Worm (Caenorhabditis elegans) whole organism, L3 larva: ENCODE results near the gene sru-25.

ENCODE experiments used
- R02D3.7 ChIP-seq: fragments of 150-350 bp; optimal IDR thresholded peaks from 2 replicates; lab custom pipeline; 2014; ENCODE audit warnings: missing biosample characterization, missing genetic modification characterization
- aly-2 ChIP-seq: fragments of 150-350 bp; optimal IDR thresholded peaks from 2 replicates; lab custom pipeline; 2014; ENCODE audit warnings: missing biosample characterization, missing genetic modification characterization
- ceh-16 ChIP-seq: sonication (generic microtip); optimal IDR thresholded peaks from 2 replicates; lab custom pipeline; 2017; ENCODE audit warnings: missing biosample characterization, missing genetic modification characterization
- ceh-82 ChIP-seq: fragments of 150-350 bp; optimal IDR thresholded peaks from 2 replicates; lab custom pipeline; 2014; ENCODE audit warnings: missing biosample characterization, missing genetic modification characterization
- ceh-9 ChIP-seq: sonication (generic microtip); optimal IDR thresholded peaks from 2 replicates; lab custom pipeline; 2018; ENCODE audit warnings: missing biosample characterization, missing genetic modification characterization
- daf-12 ChIP-seq: fragments of 150-350 bp; optimal IDR thresholded peaks from 2 replicates; lab custom pipeline; 2014; ENCODE audit warnings: missing biosample characterization, missing genetic modification reagents, missing genetic modification characterization
- egl-5 ChIP-seq: fragments of 150-350 bp; optimal IDR thresholded peaks from 2 replicates; lab custom pipeline; 2017; ENCODE audit warnings: missing biosample characterization, missing genetic modification reagents, missing genetic modification characterization, inconsistent platforms
- elt-1 ChIP-seq: fragments of 150-350 bp; optimal IDR thresholded peaks from 2 replicates; lab custom pipeline; 2014; ENCODE audit warnings: missing biosample characterization, missing genetic modification characterization
- elt-2 ChIP-seq: sonication (generic microtip); optimal IDR thresholded peaks from 2 replicates; lab custom pipeline; 2016; ENCODE audit warnings: missing genetic modification reagents, mild to moderate bottlenecking, missing genetic modification characterization, missing compliant biosample characterization
- elt-3 ChIP-seq, 3 experiments: fragments of 150-350 bp in 1 of 3; sonication (generic microtip) in 2 of 3; optimal IDR thresholded peaks; 2 replicates in 2 of 3; 4 replicates in 1 of 3; lab custom pipeline; 2014 to 2017; ENCODE audit warnings: missing biosample characterization in 3 of 3, missing genetic modification characterization in 3 of 3
- eor-1 ChIP-seq, 2 experiments: fragments of 150-350 bp; optimal IDR thresholded peaks; 2 replicates each; lab custom pipeline; 2014 to 2018; ENCODE audit warnings: missing biosample characterization in 2 of 2, missing genetic modification characterization in 2 of 2
- fkh-10 ChIP-seq: sonication (generic microtip); optimal IDR thresholded peaks from 2 replicates; lab custom pipeline; 2017; ENCODE audit warnings: missing biosample characterization, missing genetic modification reagents, missing genetic modification characterization
- fos-1 ChIP-seq: fragments of 150-350 bp; optimal IDR thresholded peaks from 2 replicates; lab custom pipeline; 2014; ENCODE audit warnings: missing biosample characterization, missing genetic modification characterization
- lin-15B ChIP-seq: fragments of 150-350 bp; optimal IDR thresholded peaks from 2 replicates; lab custom pipeline; 2014; ENCODE audit warnings: missing biosample characterization, missing genetic modification characterization
- lin-39 ChIP-seq: fragments of 150-350 bp; optimal IDR thresholded peaks from 2 replicates; lab custom pipeline; 2018; ENCODE audit warnings: missing biosample characterization, missing genetic modification reagents, missing genetic modification characterization
- lsy-12 ChIP-seq: sonication (generic microtip); optimal IDR thresholded peaks from 2 replicates; lab custom pipeline; 2016; ENCODE audit warnings: mild to moderate bottlenecking, missing genetic modification characterization, missing compliant biosample characterization
- mdl-1 ChIP-seq: fragments of 150-350 bp; optimal IDR thresholded peaks from 2 replicates; lab custom pipeline; 2014; ENCODE audit warnings: missing biosample characterization, missing genetic modification characterization
- nfya-1 ChIP-seq: sonication (generic microtip); optimal IDR thresholded peaks from 2 replicates; lab custom pipeline; 2017; ENCODE audit warnings: missing genetic modification characterization, mild to moderate bottlenecking, missing compliant biosample characterization, antibody characterized with exemption, moderate library complexity; ENCODE audit not compliant: insufficient read depth
- nhr-11 ChIP-seq: fragments of 150-350 bp; optimal IDR thresholded peaks from 2 replicates; lab custom pipeline; 2014; ENCODE audit warnings: missing biosample characterization, missing genetic modification characterization
- nhr-12 ChIP-seq: fragments of 150-350 bp; optimal IDR thresholded peaks from 2 replicates; lab custom pipeline; 2014; ENCODE audit warnings: missing biosample characterization, missing genetic modification characterization
- nhr-23 ChIP-seq: fragments of 150-350 bp; optimal IDR thresholded peaks from 2 replicates; lab custom pipeline; 2014; ENCODE audit warnings: missing biosample characterization, missing genetic modification reagents, missing genetic modification characterization
- nhr-237 ChIP-seq: fragments of 150-350 bp; optimal IDR thresholded peaks from 2 replicates; lab custom pipeline; 2014; ENCODE audit warnings: missing biosample characterization, missing genetic modification characterization
- nhr-28 ChIP-seq: fragments of 150-350 bp; optimal IDR thresholded peaks from 2 replicates; lab custom pipeline; 2014; ENCODE audit warnings: missing biosample characterization, missing genetic modification characterization
- nhr-43 ChIP-seq: sonication (generic microtip); optimal IDR thresholded peaks from 2 replicates; lab custom pipeline; 2016; ENCODE audit warnings: mild to moderate bottlenecking, missing genetic modification characterization, missing compliant biosample characterization; ENCODE audit not compliant: poor library complexity, severe bottlenecking
- nhr-67 ChIP-seq: fragments of 150-350 bp; optimal IDR thresholded peaks from 2 replicates; lab custom pipeline; 2014; ENCODE audit warnings: missing biosample characterization, missing genetic modification characterization
- nhr-77 ChIP-seq: fragments of 150-350 bp; optimal IDR thresholded peaks from 2 replicates; lab custom pipeline; 2014; ENCODE audit warnings: missing biosample characterization, missing genetic modification characterization
- pha-4 ChIP-seq: fragments of 150-350 bp; optimal IDR thresholded peaks from 2 replicates; lab custom pipeline; 2014; ENCODE audit warnings: missing biosample characterization, missing genetic modification reagents, missing genetic modification characterization
- pqm-1 ChIP-seq: fragments of 150-350 bp; optimal IDR thresholded peaks from 2 replicates; lab custom pipeline; 2017; ENCODE audit warnings: missing biosample characterization, missing genetic modification characterization, inconsistent platforms
- sea-2 ChIP-seq: fragments of 150-350 bp; sonication (generic microtip); optimal IDR thresholded peaks from 4 replicates; lab custom pipeline; 2014; ENCODE audit warnings: missing biosample characterization, missing genetic modification reagents, missing genetic modification characterization
- skn-1 ChIP-seq: fragments of 150-350 bp; optimal IDR thresholded peaks from 2 replicates; lab custom pipeline; 2014; ENCODE audit warnings: missing biosample characterization, missing genetic modification characterization
- snpc-4 ChIP-seq: fragments of 150-350 bp; optimal IDR thresholded peaks from 2 replicates; lab custom pipeline; 2014; ENCODE audit warnings: missing biosample characterization, missing genetic modification characterization
- unc-39 ChIP-seq: sonication (generic microtip); optimal IDR thresholded peaks from 4 replicates; lab custom pipeline; 2017; ENCODE audit warnings: missing biosample characterization, missing genetic modification characterization
- unc-62 ChIP-seq: fragments of 150-350 bp; sonication (generic microtip); optimal IDR thresholded peaks from 4 replicates; lab custom pipeline; 2014; ENCODE audit warnings: missing biosample characterization, missing genetic modification reagents, missing genetic modification characterization
- zag-1 ChIP-seq: fragments of 150-350 bp; optimal IDR thresholded peaks from 2 replicates; lab custom pipeline; 2014; ENCODE audit warnings: missing biosample characterization, missing genetic modification characterization

The sru-25 gene

DNA sequence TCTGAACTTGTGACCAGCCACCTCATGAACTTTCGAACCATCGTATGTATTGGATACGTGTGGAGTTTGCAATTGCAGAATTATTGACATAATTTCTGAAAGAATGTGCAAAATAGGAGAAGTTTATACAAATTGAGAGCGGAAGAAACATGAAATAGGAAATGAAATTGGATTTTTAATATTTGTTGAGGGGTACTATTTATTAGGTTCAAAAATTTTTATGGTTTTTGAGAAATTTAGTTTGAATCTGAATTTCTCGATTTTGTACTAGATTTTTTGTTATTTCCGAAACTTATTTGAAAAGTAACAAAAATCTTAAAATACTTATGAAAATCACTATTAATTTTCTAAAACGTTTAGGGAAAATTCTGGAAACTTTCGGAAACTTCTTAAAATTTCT is 45.6 kb downstream of the sru-25 start, which contains the start of gene F48G7.9:
TSS of gene F48G7.9 (minus strand) at position 101 of the 400 bp plus-strand sequence.
- TF ChIP-seq nhr-12 (tag; lab: Kevin White, UChicago) (no peak), lin-15B (tag; lab: Kevin White, UChicago) (no peak), snpc-4 (tag; lab: Kevin White, UChicago) (no peak), elt-3 (tag; optimal IDR thresholded peaks at IDR 0.05; lab: Kevin White, UChicago) (no peak), elt-1 (tag; lab: Kevin White, UChicago) (no peak), lsy-12 (tag; lab: Kevin White, UChicago) (no peak), fkh-10 (GFP tag; lab: Kevin White, UChicago) (no peak), mdl-1 (tag; lab: Kevin White, UChicago) (no peak), unc-39 (tag; lab: Kevin White, UChicago) (no peak), fos-1 (tag; lab: Kevin White, UChicago) (no peak), eor-1 (tag; optimal IDR thresholded peaks at IDR 0.05; lab: Kevin White, UChicago) (no peak), aly-2 (tag; lab: Kevin White, UChicago) (no peak), nhr-11 (tag; lab: Kevin White, UChicago) (no peak), R02D3.7 (tag; lab: Kevin White, UChicago) (no peak), skn-1 (tag; lab: Kevin White, UChicago) (no peak)
- TF ChIP-seq, all 47 proteins: peak for 0

DNA sequence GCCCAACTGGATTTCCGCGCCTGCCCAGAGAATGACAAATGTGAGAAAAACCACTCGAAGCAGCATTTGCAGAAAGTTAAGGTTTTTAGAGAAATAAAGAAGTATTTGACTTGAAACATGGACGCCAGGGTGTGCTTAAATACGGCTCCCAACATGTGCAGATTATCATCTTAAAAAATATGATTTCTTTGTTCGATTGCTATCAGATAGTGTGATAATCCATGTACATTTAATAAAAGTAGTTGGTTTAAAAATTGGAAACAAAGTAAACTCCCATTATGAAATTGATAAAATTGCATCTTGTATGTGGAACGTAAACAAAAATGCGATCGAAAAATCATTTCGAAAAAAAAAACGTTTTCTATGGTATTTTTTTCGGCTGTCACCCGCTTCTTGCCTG is 46.5 kb downstream of the sru-25 start, which contains the start of gene F48G7.8:
TSS of gene F48G7.8 (minus strand) at position 101 of the 400 bp plus-strand sequence.
- TF ChIP-seq elt-1 (tag; lab: Kevin White, UChicago) = no peak
- TF ChIP-seq ceh-9 (tag; lab: Kevin White, UChicago) = no peak
- TF ChIP-seq nhr-28 (tag; lab: Kevin White, UChicago) = no peak
- no peak for TF ChIP-seq pha-4 (tag; lab: Kevin White, UChicago)
- TF ChIP-seq, all 47 proteins: peak for 0

ce11 chrV:626321-626720 is 47.8 kb downstream of the sru-25 start, which contains the start of gene F48G7.7:
Gene F48G7.7 (minus strand): TSS chrV:626421.
- TF ChIP-seq egl-5 (tag; lab: Kevin White, UChicago) (no peak), nfya-1 (tag; lab: Kevin White, UChicago) (no peak), nhr-43 (tag; lab: Kevin White, UChicago) (no peak), pha-4 (tag; lab: Kevin White, UChicago) (no peak), nhr-67 (no peak), pqm-1 (tag; lab: Kevin White, UChicago) (no peak), nhr-237 (tag; lab: Kevin White, UChicago) (no peak), R02D3.7 (tag; lab: Kevin White, UChicago) (no peak), lin-39 (tag; lab: Kevin White, UChicago) (no peak), fkh-10 (GFP tag; lab: Kevin White, UChicago) (no peak), lin-15B (tag; lab: Kevin White, UChicago) (no peak), sea-2 (no peak), mdl-1 (tag; lab: Kevin White, UChicago) (no peak)
- TF ChIP-seq, all 47 proteins: peak for 0

DNA sequence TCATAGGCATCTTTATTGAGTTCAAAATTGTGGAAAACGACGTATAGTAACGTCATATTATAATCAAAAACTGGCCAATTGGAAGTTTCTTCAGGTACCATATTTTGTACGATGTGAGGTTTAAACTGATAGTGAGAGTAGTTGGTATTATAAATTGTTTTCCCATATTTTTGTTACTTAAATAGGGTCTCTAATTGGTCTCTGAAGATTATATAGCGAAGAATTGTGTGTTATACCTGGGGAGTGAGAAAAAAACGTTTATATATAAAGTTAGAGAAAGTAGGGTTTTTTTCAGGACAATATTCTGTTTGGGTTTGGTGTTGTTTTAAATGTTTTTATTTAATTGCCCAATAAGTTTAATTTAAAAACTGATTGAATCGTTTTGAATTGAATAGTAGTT is 49.2 kb downstream of the sru-25 start, which contains the start of gene srt-17:
TSS of gene srt-17 (minus strand) at position 101 of the 400 bp plus-strand sequence.
- no peak for TF ChIP-seq fos-1 (tag; lab: Kevin White, UChicago)
- TF ChIP-seq fkh-10 (GFP tag; lab: Kevin White, UChicago) = no peak
- TF ChIP-seq pqm-1 (tag; lab: Kevin White, UChicago) = no peak
- no peak for TF ChIP-seq lin-15B (tag; lab: Kevin White, UChicago)
- TF ChIP-seq snpc-4 (tag; lab: Kevin White, UChicago) = no peak
- no peak for TF ChIP-seq ceh-82 (tag; lab: Kevin White, UChicago)
- no peak for TF ChIP-seq elt-1 (tag; lab: Kevin White, UChicago)
- no peak for TF ChIP-seq elt-2
- no peak for TF ChIP-seq daf-12 (tag; lab: Kevin White, UChicago)

ce11 chrV:622902-623301 is 51.2 kb downstream of the sru-25 start, which contains the start of gene F48G7.5:
Gene F48G7.5 (minus strand): TSS chrV:622935.
- TF ChIP-seq pha-4 (tag; lab: Kevin White, UChicago) (peak; percentile 36), zag-1 (tag; lab: Kevin White, UChicago) (no peak), elt-2 (peak; percentile 56), ceh-16 (tag; lab: Kevin White, UChicago) (no peak), pqm-1 (tag; lab: Kevin White, UChicago) (peak; percentile 64), nhr-28 (tag; lab: Kevin White, UChicago) (no peak), nhr-43 (tag; lab: Kevin White, UChicago) (no peak), fkh-10 (GFP tag; lab: Kevin White, UChicago) (no peak), unc-62 (GFP tag; lab: Kevin White, UChicago) (no peak), nhr-77 (no peak), nhr-23 (tag; lab: Kevin White, UChicago) (no peak)
